Worm (Caenorhabditis elegans): Measurements from ENCODE around the gene clec-32.

ce11 chrV:16880679-16881078 is 19.1 kb upstream of the clec-32 start, which contains the start of gene F09C6.14:
- TF ChIP-seq ceh-13 (GFP tag; optimal IDR thresholded peaks at IDR 0.05), result no peak
- TF ChIP-seq hnd-1 (tag; optimal IDR thresholded peaks at IDR 0.05), result no peak
